Worm (Caenorhabditis elegans): ENCODE measurements around the gene C23F12.3.

C23F12.3 gene

ce11 chrX:9347380-9347979, 44.0 kb upstream of the C23F12.3 start, which contains the start of gene oga-1 (continued):
- no peak for TF ChIP-seq Y53F4B.3 (GFP tag; IDR thresholded peaks at IDR 0.05)
- peak; percentile 58; the same call in 1 of the 2 replicates for TF ChIP-seq K11D2.4 (GFP tag; IDR thresholded peaks at IDR 0.05)

ce11 chrX:9349844-9350556, 41.4 kb upstream of the C23F12.3 start, which contains the start of gene flp-20:
flp-20 (minus strand) TSS chrX:9349894.
- TF ChIP-seq B0261.1 (tag; optimal IDR thresholded peaks at IDR 0.05) (no peak), ceh-40 (GFP tag; IDR thresholded peaks at IDR 0.05) (no peak), aptf-3 (GFP tag; IDR thresholded peaks at IDR 0.05) (no peak), ceh-100 (GFP tag; IDR thresholded peaks at IDR 0.05) (no peak), nhr-27 (tag; optimal IDR thresholded peaks at IDR 0.05) (no peak), dpl-1 (GFP tag; optimal IDR thresholded peaks at IDR 0.05) (no peak), madf-8 (GFP tag; conservative IDR thresholded peaks at IDR 0.05) (no peak), cebp-1 (GFP tag; IDR thresholded peaks at IDR 0.05) (no peak), cebp-1 (tag; optimal IDR thresholded peaks at IDR 0.05) (no peak), T26A5.8 (tag; optimal IDR thresholded peaks at IDR 0.05) (no peak), atf-7 (tag; optimal IDR thresholded peaks at IDR 0.05) (no peak), F37B4.10 (GFP tag; IDR thresholded peaks at IDR 0.05) (no peak), unc-130 (GFP tag; optimal IDR thresholded peaks at IDR 0.05) (no peak), tbx-9 (tag; optimal IDR thresholded peaks at IDR 0.05; ENCODE audit: borderline replicate concordance) (no peak), ztf-28 (GFP tag; IDR thresholded peaks at IDR 0.05) (no peak)

ce11 chrX:9361136-9361535, 30.3 kb upstream of the C23F12.3 start:
- TF ChIP-seq F55B11.4 (tag; optimal IDR thresholded peaks at IDR 0.05; ENCODE audit: borderline replicate concordance, insufficient read depth) (no peak), hrde-1 (tag; optimal IDR thresholded peaks at IDR 0.05; ENCODE audit: borderline replicate concordance) (no peak), sptf-2 (GFP tag; optimal IDR thresholded peaks at IDR 0.05) (no peak), ztf-6 (GFP tag; IDR thresholded peaks at IDR 0.05) (no peak), B0035.1 (tag; optimal IDR thresholded peaks at IDR 0.05) (no peak), ama-1 (optimal IDR thresholded peaks at IDR 0.05) (no peak), ama-1 (GFP tag; optimal IDR thresholded peaks at IDR 0.05) (no peak), ceh-40 (GFP tag; IDR thresholded peaks at IDR 0.05) (no peak), cebp-2 (GFP tag; IDR thresholded peaks at IDR 0.05) (no peak), madf-3 (GFP tag; IDR thresholded peaks at IDR 0.05) (no peak)

- TF ChIP-seq lsl-1 (GFP tag; optimal IDR thresholded peaks at IDR 0.05) = no peak
- TF ChIP-seq ztf-28 (GFP tag; IDR thresholded peaks at IDR 0.05) = no peak
- peak; percentile 64 for TF ChIP-seq nhr-80 (tag; optimal IDR thresholded peaks at IDR 0.05)
Observed at ce11 chrX:9364082-9364481, 27.4 kb upstream of the C23F12.3 start.

ce11 chrX:9364501-9364900, 26.9 kb upstream of the C23F12.3 start, which contains the start of gene pkc-2:
pkc-2 (plus strand) TSS chrX:9364818.
- TF ChIP-seq lir-1 (GFP tag; conservative IDR thresholded peaks at IDR 0.05) (no peak), hrde-1 (tag; optimal IDR thresholded peaks at IDR 0.05; ENCODE audit: borderline replicate concordance) (no peak), ceh-100 (GFP tag; IDR thresholded peaks at IDR 0.05) (no peak), F55B11.4 (tag; optimal IDR thresholded peaks at IDR 0.05; ENCODE audit: borderline replicate concordance, insufficient read depth) (no peak), tbx-9 (tag; optimal IDR thresholded peaks at IDR 0.05; ENCODE audit: borderline replicate concordance) (no peak), dox-1 (GFP tag; IDR thresholded peaks at IDR 0.05) (no peak), mel-28 (tag; optimal IDR thresholded peaks at IDR 0.05; ENCODE audit: borderline replicate concordance) (no peak), F57C9.4 (tag; optimal IDR thresholded peaks at IDR 0.05) (no peak), F33H1.4 (GFP tag; IDR thresholded peaks at IDR 0.05) (no peak), nfya-2 (GFP tag; IDR thresholded peaks at IDR 0.05) (no peak), ama-1 (optimal IDR thresholded peaks at IDR 0.05) (no peak), ama-1 (GFP tag; optimal IDR thresholded peaks at IDR 0.05) (no peak), aptf-2 (GFP tag; conservative IDR thresholded peaks at IDR 0.05) (no peak), madf-3 (GFP tag; IDR thresholded peaks at IDR 0.05) (no peak), C17E4.6 (GFP tag; IDR thresholded peaks at IDR 0.05) (no peak), snpc-1.1 (tag; optimal IDR thresholded peaks at IDR 0.05; ENCODE audit: insufficient read depth) (no peak), nfyb-1 (GFP tag; IDR thresholded peaks at IDR 0.05) (no peak), F10E7.11 (tag; optimal IDR thresholded peaks at IDR 0.05) (no peak), repo-1 (tag; optimal IDR thresholded peaks at IDR 0.05) (no peak), cebp-2 (GFP tag; IDR thresholded peaks at IDR 0.05) (no peak), ztf-3 (GFP tag; optimal IDR thresholded peaks at IDR 0.05) (no peak)

Measured in whole organism, young adult.